Worm (Caenorhabditis elegans): ENCODE measurements around the gene F22B3.10.

F22B3.10 gene

ce11 chrIV:11414920-11415319 lies at the start of gene F22B3.10:
Gene F22B3.10 (minus strand): TSS chrIV:11415020.
- TF ChIP-seq unc-62 (GFP tag; optimal IDR thresholded peaks at IDR 0.05 in 1 of 2) = peak in 1 of 2 experiments; percentile 59
- no peak for TF ChIP-seq unc-62 (tag; optimal IDR thresholded peaks at IDR 0.05)
- no peak for TF ChIP-seq mdt-29 (GFP tag; IDR thresholded peaks at IDR 0.05)

ce11 chrIV:11461335-11461734 lies 46.5 kb upstream of the F22B3.10 start:
- TF ChIP-seq unc-62 (GFP tag; optimal IDR thresholded peaks at IDR 0.05 in 1 of 2) (peak in 1 of 2 experiments; percentile 90), unc-62 (tag; optimal IDR thresholded peaks at IDR 0.05) (no peak), ama-1 (optimal IDR thresholded peaks at IDR 0.05) (no peak)

- TF ChIP-seq Y48G9A.11 (GFP tag; IDR thresholded peaks at IDR 0.05) (no peak), dmd-8 (GFP tag; IDR thresholded peaks at IDR 0.05) (no peak), ceh-28 (tag; optimal IDR thresholded peaks at IDR 0.05) (no peak), sdz-12 (GFP tag; optimal IDR thresholded peaks at IDR 0.05) (no peak), ceh-82 (tag; optimal IDR thresholded peaks at IDR 0.05) (no peak), daf-8 (GFP tag; IDR thresholded peaks at IDR 0.05) (no peak), ctbp-1 (GFP tag; IDR thresholded peaks at IDR 0.05) (no peak), lin-1 (GFP tag; IDR thresholded peaks at IDR 0.05) (no peak), mes-2 (tag; optimal IDR thresholded peaks at IDR 0.05; ENCODE audit: poor library complexity, severe bottlenecking) (no peak), lin-39 (tag; optimal IDR thresholded peaks at IDR 0.05) (no peak)
These were observed 44.9 kb upstream of the F22B3.10 start, which contains the start of gene npr-3 for ce11 chrIV:11459684-11460083. Gene npr-3 (plus strand): TSS chrIV:11459984.

- TF ChIP-seq unc-62 (GFP tag; optimal IDR thresholded peaks at IDR 0.05 in 1 of 2) (peak in 1 of 2 experiments; percentile 91), unc-62 (tag; optimal IDR thresholded peaks at IDR 0.05) (no peak), nhr-11 (tag; optimal IDR thresholded peaks at IDR 0.05) (peak; percentile 5), nhr-42 (GFP tag; IDR thresholded peaks at IDR 0.05) (no peak)
These were observed 44.0 kb upstream of the F22B3.10 start for ce11 chrIV:11458700-11459263.

- TF ChIP-seq sdz-12 (GFP tag; optimal IDR thresholded peaks at IDR 0.05) (no peak), nhr-76 (tag; optimal IDR thresholded peaks at IDR 0.05) (no peak), ces-1 (GFP tag; optimal IDR thresholded peaks at IDR 0.05) (no peak), zfp-2 (tag; optimal IDR thresholded peaks at IDR 0.05) (no peak), lin-13 (GFP tag; optimal IDR thresholded peaks at IDR 0.05) (no peak), nhr-41 (GFP tag; IDR thresholded peaks at IDR 0.05) (no peak), aha-1 (tag) (peak; percentile 95), mdt-29 (GFP tag; IDR thresholded peaks at IDR 0.05) (no peak)
These were observed 41.0 kb upstream of the F22B3.10 start for ce11 chrIV:11455824-11456223.

ce11 chrIV:11452928-11453327 lies 38.1 kb upstream of the F22B3.10 start:
- no peak for TF ChIP-seq cey-2 (tag; optimal IDR thresholded peaks at IDR 0.05; ENCODE audit: borderline replicate concordance, insufficient read depth)
- TF ChIP-seq pqm-1 (tag; optimal IDR thresholded peaks at IDR 0.05) = no peak
- no peak for TF ChIP-seq fos-1 (tag; optimal IDR thresholded peaks at IDR 0.05)

- TF ChIP-seq F26F4.8 (GFP tag; conservative IDR thresholded peaks at IDR 0.05) (no peak), F49E8.2 (tag; optimal IDR thresholded peaks at IDR 0.05; ENCODE audit: borderline replicate concordance) (no peak), rbr-2 (tag; optimal IDR thresholded peaks at IDR 0.05) (peak; percentile 1), aha-1 (tag) (peak; percentile 79), dmd-6 (GFP tag; IDR thresholded peaks at IDR 0.05) (peak; percentile 44; the same call in 1 of the 2 replicates), daf-16 (GFP tag; optimal IDR thresholded peaks at IDR 0.05) (no peak), daf-16 (tag; optimal IDR thresholded peaks at IDR 0.05) (peak; percentile 92), ama-1 (optimal IDR thresholded peaks at IDR 0.05) (peak; percentile 22), spr-3 (GFP tag; optimal IDR thresholded peaks at IDR 0.05) (no peak), nhr-28 (tag; optimal IDR thresholded peaks at IDR 0.05) (no peak)
These were observed 23.4 kb upstream of the F22B3.10 start for ce11 chrIV:11438255-11438654.

Data from whole organism, L4 larva.